Worm (Caenorhabditis elegans) whole organism, young adult: ENCODE data around the gene gur-5.
A peak's percentile ranks its signal among the peaks of the same experiment; 100 is the strongest.

Experiments
- B0261.1 ChIP-seq: sonication (generic microtip); optimal IDR thresholded peaks from 2 replicates; lab custom pipeline; 2016; ENCODE audit warnings: mild to moderate bottlenecking, missing genetic modification characterization, moderate library complexity, missing compliant biosample characterization
- D2030.7 ChIP-seq: fragments of 200-800 bp; sonication (Bioruptor generic); IDR thresholded peaks from 2 replicates; pipeline ENCODE4 v1.3.6; 2022; ENCODE audit warnings: missing genetic modification reagents, missing genetic modification characterization, missing compliant biosample characterization
- F10E7.11 ChIP-seq: sonication (generic microtip); optimal IDR thresholded peaks from 2 replicates; lab custom pipeline; 2017; ENCODE audit warnings: mild to moderate bottlenecking, missing genetic modification characterization, moderate library complexity, missing compliant biosample characterization
- F23B12.7 ChIP-seq: sonication (generic microtip); optimal IDR thresholded peaks from 2 replicates; lab custom pipeline; 2017; ENCODE audit warnings: missing genetic modification characterization, mild to moderate bottlenecking, missing compliant biosample characterization, antibody characterized with exemption, moderate library complexity; ENCODE audit not compliant: insufficient read depth
- F49E8.2 ChIP-seq: sonication (generic microtip); optimal IDR thresholded peaks from 3 replicates; lab custom pipeline; 2017; ENCODE audit warnings: missing genetic modification characterization, mild to moderate bottlenecking, missing compliant biosample characterization, antibody characterized with exemption, moderate library complexity; ENCODE audit not compliant: insufficient read depth
- F57A8.1 ChIP-seq: fragments of 200-800 bp; sonication (Bioruptor generic); optimal IDR thresholded peaks from 2 replicates; lab custom pipeline; 2018; ENCODE audit warnings: mild to moderate bottlenecking, missing genetic modification characterization, moderate library complexity, missing compliant biosample characterization
- F57C9.4 ChIP-seq: sonication (generic microtip); optimal IDR thresholded peaks from 2 replicates; lab custom pipeline; 2017; ENCODE audit warnings: mild to moderate bottlenecking, missing genetic modification characterization, missing compliant biosample characterization
- Y53F4B.3 ChIP-seq: fragments of 200-800 bp; sonication (Bioruptor generic); IDR thresholded peaks from 2 replicates; pipeline ENCODE4 v1.3.6; 2022; ENCODE audit warnings: missing genetic modification reagents, missing genetic modification characterization, missing compliant biosample characterization
- Y67H2A.10 ChIP-seq: fragments of 200-800 bp; sonication (Bioruptor generic); conservative IDR thresholded peaks from 2 replicates; pipeline ENCODE4 v1.3.6; 2022; ENCODE audit warnings: missing genetic modification reagents, missing genetic modification characterization, missing compliant biosample characterization
- akir-1 ChIP-seq: fragments of 200-800 bp; sonication (Bioruptor generic); optimal IDR thresholded peaks from 2 replicates; lab custom pipeline; 2018; ENCODE audit warnings: mild to moderate bottlenecking, missing genetic modification characterization, moderate library complexity, missing compliant biosample characterization
- attf-5 ChIP-seq: fragments of 200-800 bp; sonication (Bioruptor generic); optimal IDR thresholded peaks from 2 replicates; lab custom pipeline; 2018; ENCODE audit warnings: mild to moderate bottlenecking, missing genetic modification characterization, missing compliant biosample characterization
- attf-6 ChIP-seq: fragments of 200-800 bp; sonication (Bioruptor generic); IDR thresholded peaks from 2 replicates; pipeline ENCODE4 v1.3.6; 2022; ENCODE audit warnings: missing genetic modification reagents, missing genetic modification characterization, missing compliant biosample characterization
- bed-1 ChIP-seq: fragments of 200-800 bp; sonication (Bioruptor generic); IDR thresholded peaks from 2 replicates; pipeline ENCODE4 v1.3.6; 2022; ENCODE audit warnings: missing genetic modification reagents, missing genetic modification characterization, missing compliant biosample characterization
- bed-2 ChIP-seq: fragments of 200-800 bp; sonication (Bioruptor generic); IDR thresholded peaks from 2 replicates; pipeline ENCODE4 v1.3.6; 2022; ENCODE audit warnings: missing genetic modification reagents, missing genetic modification characterization, missing compliant biosample characterization
- ccch-3 ChIP-seq: fragments of 200-800 bp; sonication (Bioruptor generic); optimal IDR thresholded peaks from 2 replicates; lab custom pipeline; 2018; ENCODE audit warnings: mild to moderate bottlenecking, missing genetic modification characterization, missing compliant biosample characterization
- ceh-27 ChIP-seq: fragments of 200-800 bp; sonication (Bioruptor generic); optimal IDR thresholded peaks from 2 replicates; lab custom pipeline; 2018; ENCODE audit warnings: mild to moderate bottlenecking, missing genetic modification characterization, moderate library complexity, missing compliant biosample characterization
- ceh-79 ChIP-seq: sonication (generic microtip); optimal IDR thresholded peaks from 2 replicates; lab custom pipeline; 2017; ENCODE audit warnings: mild to moderate bottlenecking, missing genetic modification characterization, missing compliant biosample characterization
- die-1 ChIP-seq: sonication (generic microtip); optimal IDR thresholded peaks from 2 replicates; lab custom pipeline; 2016; ENCODE audit warnings: missing genotype, mild to moderate bottlenecking, missing genetic modification characterization, missing compliant biosample characterization
- dox-1 ChIP-seq: fragments of 200-800 bp; sonication (Bioruptor generic); IDR thresholded peaks from 2 replicates; pipeline ENCODE4 v1.3.6; 2022; ENCODE audit warnings: missing genetic modification reagents, missing genetic modification characterization, missing compliant biosample characterization
- ekl-4 ChIP-seq: fragments of 200-800 bp; sonication (Bioruptor generic); IDR thresholded peaks from 2 replicates; pipeline ENCODE4 v1.3.6; 2022; ENCODE audit warnings: missing genetic modification reagents, missing genetic modification characterization, missing compliant biosample characterization
- hlh-12 ChIP-seq: sonication (generic microtip); optimal IDR thresholded peaks from 2 replicates; lab custom pipeline; 2016; ENCODE audit warnings: missing genetic modification characterization, missing compliant biosample characterization
- hmg-1.2 ChIP-seq: fragments of 200-800 bp; sonication (Bioruptor generic); IDR thresholded peaks from 2 replicates; pipeline ENCODE4 v1.3.6; 2022; ENCODE audit warnings: missing genetic modification reagents, missing genetic modification characterization, missing compliant biosample characterization
- lin-35 ChIP-seq, 3 experiments: fragments of 150-350 bp in 2 of 3; sonication (generic microtip) in 1 of 3; optimal IDR thresholded peaks; 2 replicates each; lab custom pipeline; 2014 to 2018; ENCODE audit warnings: missing biosample characterization in 3 of 3, missing genetic modification characterization in 3 of 3, missing genetic modification reagents in 3 of 3
- lin-40 ChIP-seq: sonication (generic microtip); optimal IDR thresholded peaks from 2 replicates; lab custom pipeline; 2016; ENCODE audit warnings: missing genetic modification characterization, mild to moderate bottlenecking, missing compliant biosample characterization, missing genotype, missing genetic modification reagents
- madf-3 ChIP-seq: fragments of 200-800 bp; sonication (Bioruptor generic); IDR thresholded peaks from 2 replicates; pipeline ENCODE4 v1.3.6; 2022; ENCODE audit warnings: missing genetic modification reagents, missing genetic modification characterization, missing compliant biosample characterization
- mcd-1 ChIP-seq: fragments of 200-800 bp; sonication (Bioruptor generic); IDR thresholded peaks from 2 replicates; pipeline ENCODE4 v1.3.6; 2022; ENCODE audit warnings: missing genetic modification reagents, missing genetic modification characterization, missing compliant biosample characterization
- mes-4 ChIP-seq: sonication (generic microtip); optimal IDR thresholded peaks from 2 replicates; lab custom pipeline; 2016; ENCODE audit warnings: missing genotype, missing genetic modification characterization, missing compliant biosample characterization
- mxl-1 ChIP-seq: sonication (generic microtip); optimal IDR thresholded peaks from 2 replicates; lab custom pipeline; 2016; ENCODE audit warnings: missing genetic modification characterization, missing compliant biosample characterization
- nfya-1 ChIP-seq: sonication (generic microtip); optimal IDR thresholded peaks from 2 replicates; lab custom pipeline; 2017; ENCODE audit warnings: antibody characterized with exemption, missing compliant biosample characterization, missing genetic modification characterization, borderline replicate concordance; ENCODE audit not compliant: insufficient read depth
- nfyb-1 ChIP-seq: fragments of 200-800 bp; sonication (Bioruptor generic); IDR thresholded peaks from 2 replicates; pipeline ENCODE4 v1.3.6; 2022; ENCODE audit warnings: missing genetic modification reagents, missing genetic modification characterization, missing compliant biosample characterization
- nhr-179 ChIP-seq: sonication (generic microtip); optimal IDR thresholded peaks from 2 replicates; lab custom pipeline; 2016; ENCODE audit warnings: mild to moderate bottlenecking, missing genetic modification characterization, missing compliant biosample characterization
- nhr-80 ChIP-seq: sonication (generic microtip); optimal IDR thresholded peaks from 2 replicates; lab custom pipeline; 2016; ENCODE audit warnings: missing genetic modification characterization, missing compliant biosample characterization
- nhr-90 ChIP-seq: sonication (generic microtip); optimal IDR thresholded peaks from 2 replicates; lab custom pipeline; 2016; ENCODE audit warnings: missing genotype, mild to moderate bottlenecking, missing genetic modification characterization, missing compliant biosample characterization
- pbrm-1 ChIP-seq: fragments of 200-800 bp; sonication (Bioruptor generic); IDR thresholded peaks from 2 replicates; pipeline ENCODE4 v1.3.6; 2022; ENCODE audit warnings: missing genetic modification reagents, missing genetic modification characterization, missing compliant biosample characterization
- rcor-1 ChIP-seq: fragments of 200-800 bp; sonication (Bioruptor generic); IDR thresholded peaks from 2 replicates; pipeline ENCODE4 v1.3.6; 2022; ENCODE audit warnings: missing genetic modification reagents, missing genetic modification characterization, missing compliant biosample characterization
- rec-8 ChIP-seq, 2 experiments: sonication (generic microtip); optimal IDR thresholded peaks; 2 replicates each; lab custom pipeline; 2016; ENCODE audit warnings: mild to moderate bottlenecking in 2 of 2, missing genetic modification characterization in 2 of 2, missing genetic modification reagents in 2 of 2, missing genotype in 2 of 2, missing biosample characterization in 1 of 2, missing compliant biosample characterization in 1 of 2, moderate library complexity in 1 of 2
- sdz-38 ChIP-seq: sonication (generic microtip); optimal IDR thresholded peaks from 2 replicates; lab custom pipeline; 2016; ENCODE audit warnings: missing genotype, missing genetic modification characterization, missing compliant biosample characterization
- sea-2 ChIP-seq: fragments of 200-800 bp; sonication (Bioruptor generic); IDR thresholded peaks from 2 replicates; pipeline ENCODE4 v1.3.6; 2022; ENCODE audit warnings: missing genetic modification characterization, missing compliant biosample characterization
- snpc-1.1 ChIP-seq: sonication (generic microtip); optimal IDR thresholded peaks from 2 replicates; lab custom pipeline; 2017; ENCODE audit warnings: missing genetic modification characterization, mild to moderate bottlenecking, missing compliant biosample characterization, antibody characterized with exemption, moderate library complexity, missing genotype, missing genetic modification reagents; ENCODE audit not compliant: insufficient read depth
- snpc-1.3 ChIP-seq: sonication (generic microtip); optimal IDR thresholded peaks from 2 replicates; lab custom pipeline; 2017; ENCODE audit warnings: missing genetic modification characterization, mild to moderate bottlenecking, missing compliant biosample characterization, antibody characterized with exemption, moderate library complexity, missing genotype, missing genetic modification reagents; ENCODE audit not compliant: insufficient read depth
- sptf-2 ChIP-seq: fragments of 200-800 bp; sonication (Bioruptor generic); optimal IDR thresholded peaks from 2 replicates; lab custom pipeline; 2018; ENCODE audit warnings: mild to moderate bottlenecking, missing genetic modification characterization, missing compliant biosample characterization
- tbx-9 ChIP-seq: sonication (generic microtip); optimal IDR thresholded peaks from 2 replicates; lab custom pipeline; 2016; ENCODE audit warnings: borderline replicate concordance, missing genetic modification characterization, inconsistent platforms, missing compliant biosample characterization
- unc-130 ChIP-seq: sonication (generic microtip); optimal IDR thresholded peaks from 2 replicates; lab custom pipeline; 2016; ENCODE audit warnings: missing genetic modification reagents, missing genetic modification characterization, missing compliant biosample characterization
- unc-62 ChIP-seq: fragments of 150-350 bp; optimal IDR thresholded peaks from 2 replicates; lab custom pipeline; 2014; ENCODE audit warnings: missing biosample characterization, missing genetic modification reagents, missing genetic modification characterization
- zim-3 ChIP-seq: sonication (generic microtip); optimal IDR thresholded peaks from 2 replicates; lab custom pipeline; 2017; ENCODE audit warnings: mild to moderate bottlenecking, missing genetic modification characterization, moderate library complexity, missing compliant biosample characterization
- ztf-26 ChIP-seq: sonication (generic microtip); optimal IDR thresholded peaks from 2 replicates; lab custom pipeline; 2017; ENCODE audit warnings: missing genetic modification characterization, missing compliant biosample characterization

Gene gur-5

ce11 chrII:5292226-5292752, 7.2 kb downstream of the gur-5 start, which contains the start of gene ZK622.4 (continued):
- TF ChIP-seq Y67H2A.10 (GFP tag; lab: Robert Waterston, UW) (no peak), F49E8.2 (tag; lab: Kevin White, UChicago) (peak; percentile 84), rec-8 (tag; optimal IDR thresholded peaks at IDR 0.05; lab: Kevin White, UChicago) (peak; percentile 39 to 78), F10E7.11 (tag; lab: Kevin White, UChicago) (no peak), ceh-79 (tag; lab: Kevin White, UChicago) (no peak), nhr-80 (tag; lab: Kevin White, UChicago) (peak; percentile 22), ekl-4 (GFP tag; lab: Robert Waterston, UW) (peak; percentile 72; the same call in 1 of the 2 replicates), hmg-1.2 (GFP tag; lab: Robert Waterston, UW) (peak; percentile 79), B0261.1 (tag; lab: Kevin White, UChicago) (peak; percentile 82), bed-2 (GFP tag; lab: Robert Waterston, UW) (no peak), attf-5 (GFP tag; lab: Kevin White, UChicago) (peak; percentile 59), akir-1 (peak; percentile 63), hlh-12 (tag; lab: Kevin White, UChicago) (no peak), Y53F4B.3 (GFP tag; lab: Robert Waterston, UW) (no peak), sptf-2 (GFP tag; lab: Kevin White, UChicago) (peak; percentile 90), nfyb-1 (GFP tag; lab: Robert Waterston, UW) (peak; percentile 79), nhr-179 (no peak), nfya-1 (no peak), zim-3 (peak; percentile 39), mxl-1 (tag; lab: Kevin White, UChicago) (peak; percentile 53), pbrm-1 (GFP tag; lab: Robert Waterston, UW) (peak; percentile 74), F23B12.7 (tag; lab: Kevin White, UChicago) (peak; percentile 74), attf-6 (GFP tag; lab: Robert Waterston, UW) (peak; percentile 64; the same call in 1 of the 2 replicates), unc-130 (peak; percentile 21), ccch-3 (no peak), ceh-27 (GFP tag; lab: Kevin White, UChicago) (peak; percentile 17), die-1 (tag; lab: Kevin White, UChicago) (peak; percentile 76), lin-35 (GFP tag; optimal IDR thresholded peaks at IDR 0.05; lab: Kevin White, UChicago) (peak in 1 of 3 experiments; percentile 49), nhr-90 (peak; percentile 81), D2030.7 (GFP tag; lab: Robert Waterston, UW) (peak; percentile 69), snpc-1.3 (tag; lab: Kevin White, UChicago) (peak; percentile 50), F57C9.4 (tag; lab: Kevin White, UChicago) (no peak), madf-3 (GFP tag; lab: Robert Waterston, UW) (no peak), lin-40 (tag; lab: Kevin White, UChicago) (peak; percentile 53), snpc-1.1 (tag; lab: Kevin White, UChicago) (peak; percentile 81), rcor-1 (GFP tag; lab: Robert Waterston, UW) (peak; percentile 49; the same call in 1 of the 2 replicates), mcd-1 (GFP tag; lab: Robert Waterston, UW) (peak; percentile 56), bed-1 (GFP tag; lab: Robert Waterston, UW) (no peak), sea-2 (0 out of 2 replicates have a peak, but pooled peaks have one; percentile 39), unc-62 (GFP tag; lab: Kevin White, UChicago) (no peak), sdz-38 (tag; lab: Kevin White, UChicago) (no peak), ztf-26 (tag; lab: Kevin White, UChicago) (peak; percentile 0), tbx-9 (tag; lab: Kevin White, UChicago) (no peak), F57A8.1 (peak; percentile 60), mes-4 (tag; lab: Kevin White, UChicago) (peak; percentile 21), dox-1 (peak; percentile 74; the same call in 1 of the 2 replicates)
